Fruit fly (Drosophila melanogaster) whole organism, embryonic: ENCODE measurements around the gene Sgf11.

ENCODE experiments used
- Ada2b ChIP-seq: fragments of 200-800 bp; sonication (Bioruptor generic); IDR thresholded peaks from 2 replicates; pipeline ENCODE4 v1.3.6; 2022; ENCODE audit warnings: missing biosample characterization, missing genetic modification characterization
- Atf6 ChIP-seq: fragments of 200-800 bp; sonication (Bioruptor generic); IDR thresholded peaks from 2 replicates; pipeline ENCODE4 v1.3.6; 2022; ENCODE audit warnings: missing biosample characterization, missing genetic modification characterization
- CG10209 ChIP-seq: fragments of 200-800 bp; sonication (Bioruptor generic); optimal IDR thresholded peaks from 3 replicates; lab custom pipeline; 2017; ENCODE audit warnings: missing biosample characterization, mild to moderate bottlenecking, missing genetic modification characterization, missing genetic modification reagents
- CG10366 ChIP-seq: fragments of 200-800 bp; sonication (Bioruptor generic); IDR thresholded peaks from 2 replicates; pipeline ENCODE4 v1.3.6; 2022; ENCODE audit warnings: missing biosample characterization, missing genetic modification characterization
- CG11723 ChIP-seq: fragments of 200-800 bp; sonication (Bioruptor generic); optimal IDR thresholded peaks from 2 replicates; lab custom pipeline; 2017; ENCODE audit warnings: missing biosample characterization, mild to moderate bottlenecking, missing genetic modification characterization
- CG13296 ChIP-seq: fragments of 200-800 bp; sonication (Bioruptor generic); optimal IDR thresholded peaks from 3 replicates; lab custom pipeline; 2018; ENCODE audit warnings: missing biosample characterization, mild to moderate bottlenecking, missing genetic modification characterization
- CG16815 ChIP-seq: fragments of 200-800 bp; sonication (Bioruptor generic); optimal IDR thresholded peaks from 3 replicates; lab custom pipeline; 2017; ENCODE audit warnings: missing biosample characterization, mild to moderate bottlenecking, missing genetic modification characterization
- CG17328 ChIP-seq: fragments of 200-800 bp; sonication (Bioruptor generic); IDR thresholded peaks from 2 replicates; pipeline ENCODE4 v1.3.6; 2022; ENCODE audit warnings: missing biosample characterization, missing genetic modification characterization
- CG17361 ChIP-seq: fragments of 200-800 bp; sonication (Bioruptor generic); IDR thresholded peaks from 3 replicates; pipeline ENCODE4 v1.3.6; 2022; ENCODE audit warnings: missing biosample characterization, missing genetic modification characterization
- CG2116 ChIP-seq: fragments of 200-800 bp; sonication (Bioruptor generic); optimal IDR thresholded peaks from 3 replicates; lab custom pipeline; 2018; ENCODE audit warnings: missing biosample characterization, mild to moderate bottlenecking, missing genetic modification characterization
- CG2678 ChIP-seq: fragments of 200-800 bp; sonication (Bioruptor generic); optimal IDR thresholded peaks from 3 replicates; lab custom pipeline; 2019; ENCODE audit warnings: missing biosample characterization, mild to moderate bottlenecking, missing genetic modification characterization, moderate library complexity
- CG2712 ChIP-seq: fragments of 200-800 bp; optimal IDR thresholded peaks from 3 replicates; lab custom pipeline; 2019; ENCODE audit warnings: missing biosample characterization, mild to moderate bottlenecking, missing genetic modification characterization, moderate library complexity
- CG30403 ChIP-seq: fragments of 200-800 bp; sonication (Bioruptor generic); optimal IDR thresholded peaks from 3 replicates; lab custom pipeline; 2016; ENCODE audit warnings: missing biosample characterization, missing genetic modification characterization
- CG6654 ChIP-seq: fragments of 200-800 bp; sonication (Bioruptor generic); optimal IDR thresholded peaks from 2 replicates; lab custom pipeline; 2017; ENCODE audit warnings: missing biosample characterization, mild to moderate bottlenecking, missing genetic modification characterization
- CG7372 ChIP-seq: fragments of 200-800 bp; sonication (Bioruptor generic); IDR thresholded peaks from 2 replicates; pipeline ENCODE4 v1.3.6; 2022; ENCODE audit warnings: missing biosample characterization, missing genetic modification characterization
- CG7987 ChIP-seq: fragments of 200-800 bp; sonication (Bioruptor generic); optimal IDR thresholded peaks from 2 replicates; lab custom pipeline; 2018; ENCODE audit warnings: missing biosample characterization, mild to moderate bottlenecking, missing genetic modification characterization, moderate library complexity
- CG8290 ChIP-seq, 3 experiments: fragments of 200-800 bp; sonication (Bioruptor generic); optimal IDR thresholded peaks; 2 replicates each; lab custom pipeline; 2016 to 2019; ENCODE audit warnings: missing biosample characterization in 3 of 3, missing genetic modification characterization in 3 of 3, mild to moderate bottlenecking in 2 of 3, moderate library complexity in 1 of 3
- CG8944 ChIP-seq: fragments of 200-800 bp; sonication (Bioruptor generic); optimal IDR thresholded peaks from 3 replicates; lab custom pipeline; 2016; ENCODE audit warnings: missing biosample characterization, missing genetic modification characterization
- CG9437 ChIP-seq: fragments of 200-800 bp; sonication (Bioruptor generic); optimal IDR thresholded peaks from 2 replicates; lab custom pipeline; 2018; ENCODE audit warnings: missing biosample characterization, mild to moderate bottlenecking, missing genetic modification characterization
- CoRest ChIP-seq: fragments of 200-800 bp; sonication (Bioruptor generic); optimal IDR thresholded peaks from 3 replicates; lab custom pipeline; 2018; ENCODE audit warnings: missing biosample characterization, mild to moderate bottlenecking, missing genetic modification characterization, moderate library complexity
- D19B ChIP-seq: fragments of 200-800 bp; sonication (Bioruptor generic); optimal IDR thresholded peaks from 2 replicates; lab custom pipeline; 2017; ENCODE audit warnings: missing biosample characterization, mild to moderate bottlenecking, missing genetic modification characterization
- Deaf1 ChIP-seq: fragments of 200-800 bp; optimal IDR thresholded peaks from 3 replicates; lab custom pipeline; 2019; ENCODE audit warnings: missing biosample characterization, mild to moderate bottlenecking, missing genetic modification characterization, moderate library complexity
- Drgx ChIP-seq: fragments of 200-800 bp; sonication (Bioruptor generic); IDR thresholded peaks from 2 replicates; pipeline ENCODE4 v1.3.6; 2022; ENCODE audit warnings: missing biosample characterization, missing genetic modification characterization
- Ets65A ChIP-seq: fragments of 200-800 bp; sonication (Bioruptor generic); peaks from one replicate; lab custom pipeline; 2016; ENCODE audit warnings: missing biosample characterization, missing genetic modification characterization
- Ets97D ChIP-seq: fragments of 200-800 bp; sonication (Bioruptor generic); optimal IDR thresholded peaks from 3 replicates; lab custom pipeline; 2016; ENCODE audit warnings: missing biosample characterization, missing genetic modification characterization
- Fer1 ChIP-seq: fragments of 200-800 bp; sonication (Bioruptor generic); optimal IDR thresholded peaks from 2 replicates; lab custom pipeline; 2017; ENCODE audit warnings: missing biosample characterization, mild to moderate bottlenecking, missing genetic modification characterization
- H2.0 ChIP-seq: fragments of 200-800 bp; sonication (Bioruptor generic); IDR thresholded peaks from 2 replicates; pipeline ENCODE4 v1.3.6; 2022; ENCODE audit warnings: missing biosample characterization, missing genetic modification characterization
- Hsf ChIP-seq: fragments of 200-800 bp; sonication (Bioruptor generic); optimal IDR thresholded peaks from 3 replicates; lab custom pipeline; 2016; ENCODE audit warnings: missing biosample characterization, missing genetic modification characterization
- Myb ChIP-seq: fragments of 200-800 bp; sonication (Bioruptor generic); optimal IDR thresholded peaks from 2 replicates; lab custom pipeline; 2016; ENCODE audit warnings: missing biosample characterization, missing genetic modification characterization
- NFAT ChIP-seq: fragments of 200-800 bp; sonication (Bioruptor generic); IDR thresholded peaks from 2 replicates; pipeline ENCODE4 v1.3.6; 2022; ENCODE audit warnings: missing biosample characterization, missing genetic modification characterization
- Nf-YC ChIP-seq: fragments of 200-800 bp; optimal IDR thresholded peaks from 3 replicates; lab custom pipeline; 2019; ENCODE audit warnings: missing biosample characterization, mild to moderate bottlenecking, missing genetic modification characterization, moderate library complexity
- Pdp1 ChIP-seq, 2 experiments: fragments of 200-800 bp; sonication (Bioruptor generic); optimal IDR thresholded peaks; 3 replicates each; lab custom pipeline; 2016; ENCODE audit warnings: missing biosample characterization in 2 of 2, missing genetic modification characterization in 2 of 2, mild to moderate bottlenecking in 1 of 2, moderate library complexity in 1 of 2
- Sry-β ChIP-seq: fragments of 200-800 bp; sonication (Bioruptor generic); optimal IDR thresholded peaks from 2 replicates; lab custom pipeline; 2018; ENCODE audit warnings: missing biosample characterization, mild to moderate bottlenecking, missing genetic modification characterization, moderate library complexity
- ara ChIP-seq: fragments of 200-800 bp; sonication (Bioruptor generic); IDR thresholded peaks from 2 replicates; pipeline ENCODE4 v1.3.6; 2022; ENCODE audit warnings: missing biosample characterization, missing genetic modification characterization
- ase ChIP-seq: fragments of 200-800 bp; sonication (Bioruptor generic); IDR thresholded peaks from 3 replicates; pipeline ENCODE4 v1.3.6; 2022; ENCODE audit warnings: missing biosample characterization, missing genetic modification characterization
- exex ChIP-seq: fragments of 200-800 bp; sonication (Bioruptor generic); optimal IDR thresholded peaks from 4 replicates; lab custom pipeline; 2018; ENCODE audit warnings: missing biosample characterization, mild to moderate bottlenecking, missing genetic modification characterization, moderate library complexity
- jigr1 ChIP-seq: fragments of 200-800 bp; sonication (Bioruptor generic); IDR thresholded peaks from 3 replicates; pipeline ENCODE4 v1.3.6; 2022; ENCODE audit warnings: missing biosample characterization, missing genetic modification characterization
- lilli ChIP-seq: fragments of 200-800 bp; sonication (Bioruptor generic); optimal IDR thresholded peaks from 3 replicates; lab custom pipeline; 2016; ENCODE audit warnings: missing biosample characterization, missing genetic modification characterization
- luna ChIP-seq: fragments of 200-800 bp; sonication (Bioruptor generic); optimal IDR thresholded peaks from 2 replicates; lab custom pipeline; 2016; ENCODE audit warnings: missing biosample characterization, missing genetic modification characterization
- org-1 ChIP-seq: fragments of 200-800 bp; sonication (Bioruptor generic); optimal IDR thresholded peaks from 2 replicates; lab custom pipeline; 2017; ENCODE audit warnings: missing biosample characterization, missing genetic modification characterization
- pfk ChIP-seq: fragments of 200-800 bp; sonication (Bioruptor generic); optimal IDR thresholded peaks from 2 replicates; lab custom pipeline; 2018; ENCODE audit warnings: missing biosample characterization, mild to moderate bottlenecking, missing genetic modification characterization, moderate library complexity
- pnt ChIP-seq: fragments of 200-800 bp; sonication (Bioruptor generic); optimal IDR thresholded peaks from 3 replicates; lab custom pipeline; 2016; ENCODE audit warnings: missing biosample characterization, missing genetic modification characterization
- pum ChIP-seq: fragments of 200-800 bp; sonication (Bioruptor generic); optimal IDR thresholded peaks from 2 replicates; lab custom pipeline; 2016; ENCODE audit warnings: missing biosample characterization, missing genetic modification characterization
- slbo ChIP-seq: fragments of 200-800 bp; sonication (Bioruptor generic); IDR thresholded peaks from 2 replicates; pipeline ENCODE4 v1.3.6; 2022; ENCODE audit warnings: missing biosample characterization, missing genetic modification characterization
- tap ChIP-seq: fragments of 200-800 bp; optimal IDR thresholded peaks from 3 replicates; lab custom pipeline; 2019; ENCODE audit warnings: missing biosample characterization, mild to moderate bottlenecking, missing genetic modification characterization, moderate library complexity
- twi ChIP-seq: fragments of 200-800 bp; optimal IDR thresholded peaks from 2 replicates; lab custom pipeline; 2019; ENCODE audit warnings: missing biosample characterization, mild to moderate bottlenecking, missing genetic modification characterization, moderate library complexity
- wor ChIP-seq: fragments of 200-800 bp; sonication (Bioruptor generic); IDR thresholded peaks from 2 replicates; pipeline ENCODE4 v1.3.6; 2022; ENCODE audit warnings: missing biosample characterization, missing genetic modification characterization
- yki ChIP-seq: fragments of >200 bp; optimal IDR thresholded peaks from 3 replicates; lab custom pipeline; 2018
- zen2 ChIP-seq: fragments of 200-800 bp; sonication (Bioruptor generic); IDR thresholded peaks from 3 replicates; pipeline ENCODE4 v1.3.6; 2022; ENCODE audit warnings: missing biosample characterization, missing genetic modification characterization; ENCODE audit not compliant: partially characterized antibody

The Sgf11 gene

DNA sequence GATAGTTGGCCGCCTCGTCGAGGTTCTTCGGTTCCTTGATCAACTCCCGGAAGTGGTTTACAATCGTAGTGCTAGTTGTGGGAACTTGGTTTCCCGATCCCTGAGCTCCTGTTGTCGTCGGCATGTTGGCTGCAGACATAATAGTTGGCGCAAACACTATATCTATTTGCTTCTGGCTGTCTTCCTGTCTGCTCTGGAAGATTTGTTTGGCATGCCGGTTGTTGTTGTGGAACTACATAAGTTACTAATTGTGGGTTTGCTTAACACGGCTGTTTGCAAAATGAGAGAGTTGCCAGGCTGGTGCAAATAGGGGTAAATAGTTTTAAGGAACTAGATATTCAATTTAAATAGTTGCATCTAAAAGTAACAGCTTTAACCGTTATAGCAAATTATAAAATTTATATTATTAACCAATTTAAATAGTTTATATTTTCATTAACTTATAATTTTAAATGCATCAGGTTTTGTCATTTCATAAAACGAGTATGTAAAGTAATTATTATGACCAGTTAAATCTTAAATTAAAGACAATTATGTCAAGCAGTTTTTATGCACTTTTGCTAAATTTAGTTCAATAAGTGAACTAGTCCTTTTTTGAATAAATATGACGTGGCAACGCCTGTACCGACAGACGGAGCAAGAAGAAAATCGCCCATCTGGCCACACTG is at the start of gene Sgf11, which contains the start of gene CG32202 (continued):
- TF ChIP-seq D19B (GFP tag; lab: Kevin White, UChicago), result peak; percentile 23
- TF ChIP-seq luna, result no peak
- peak; percentile 51; the same call in 1 of the 2 replicates for TF ChIP-seq CG17328 (GFP tag; lab: Robert Waterston, UW)
- TF ChIP-seq pum (GFP tag; lab: Kevin White, UChicago), result no peak
- 0 out of 2 replicates have a peak, but pooled peaks have one; percentile 20 for TF ChIP-seq wor (GFP tag; lab: Robert Waterston, UW)
- no peak for TF ChIP-seq yki (lab: Kevin White, UChicago)
- peak; percentile 20 for TF ChIP-seq Sry-β
- peak; percentile 86 for TF ChIP-seq CoRest (tag; lab: Kevin White, UChicago)
- TF ChIP-seq ara (GFP tag; lab: Robert Waterston, UW), result 0 out of 2 replicates have a peak, but pooled peaks have one; percentile 36
- TF ChIP-seq CG30403 (GFP tag; lab: Kevin White, UChicago), result peak; percentile 77
- peak; percentile 47 for TF ChIP-seq CG16815 (GFP tag; lab: Kevin White, UChicago)
- TF ChIP-seq Deaf1 (tag; lab: Kevin White, UChicago), result no peak
- no peak for TF ChIP-seq CG6654 (GFP tag; lab: Kevin White, UChicago)
- peak; percentile 42; the same call in 1 of the 2 replicates for TF ChIP-seq CG7372 (GFP tag; lab: Robert Waterston, UW)
- peak; percentile 24 for TF ChIP-seq Myb (GFP tag; lab: Kevin White, UChicago)
- TF ChIP-seq CG13296, result peak; percentile 48
- TF ChIP-seq CG11723, result peak; percentile 23
- TF ChIP-seq zen2 (GFP tag; lab: Robert Waterston, UW), result no peak
- peak; percentile 80; the same call in 2 of the 3 replicates for TF ChIP-seq CG17361
- peak; percentile 61 for TF ChIP-seq Nf-YC (tag; lab: Kevin White, UChicago)
- no peak for TF ChIP-seq tap (tag; lab: Kevin White, UChicago)
- TF ChIP-seq Ada2b (GFP tag; lab: Robert Waterston, UW), result 0 out of 2 replicates have a peak, but pooled peaks have one; percentile 7
- TF ChIP-seq CG9437, result peak; percentile 76
- TF ChIP-seq Hsf (GFP tag; lab: Kevin White, UChicago), result peak; percentile 5
- TF ChIP-seq exex (tag; lab: Kevin White, UChicago), result peak; percentile 37
- peak; percentile 42 for TF ChIP-seq CG2116
- peak; percentile 72 for TF ChIP-seq slbo (GFP tag; lab: Robert Waterston, UW)
- peak; percentile 57 for TF ChIP-seq lilli (GFP tag; lab: Kevin White, UChicago)
- TF ChIP-seq jigr1 (GFP tag; lab: Robert Waterston, UW), result peak; percentile 46; the same call in 1 of the 3 replicates
- peak; percentile 60 for TF ChIP-seq Ets65A (GFP tag; lab: Kevin White, UChicago)
- peak; percentile 45; the same call in 1 of the 2 replicates for TF ChIP-seq CG10366 (GFP tag; lab: Robert Waterston, UW)
- TF ChIP-seq org-1 (GFP tag; lab: Kevin White, UChicago), result no peak
- peak in 1 of 2 experiments; percentile 35 for TF ChIP-seq Pdp1 (GFP tag; optimal IDR thresholded peaks at IDR 0.05; lab: Kevin White, UChicago)
- TF ChIP-seq pnt, result peak; percentile 2
- TF ChIP-seq NFAT (GFP tag; lab: Robert Waterston, UW), result 0 out of 2 replicates have a peak, but pooled peaks have one; percentile 10
- TF ChIP-seq CG7987 (GFP tag; lab: Kevin White, UChicago), result no peak
- TF ChIP-seq pfk (GFP tag; lab: Kevin White, UChicago), result no peak
- TF ChIP-seq CG8944 (GFP tag; lab: Kevin White, UChicago), result peak; percentile 5
- peak; percentile 73 for TF ChIP-seq CG2712
- peak; percentile 38; the same call in 1 of the 2 replicates for TF ChIP-seq H2.0 (GFP tag; lab: Robert Waterston, UW)
- TF ChIP-seq Drgx (GFP tag; lab: Robert Waterston, UW), result no peak
- peak; percentile 74 for TF ChIP-seq CG10209
- TF ChIP-seq Fer1 (GFP tag; lab: Kevin White, UChicago), result peak; percentile 25
- peak; percentile 80 for TF ChIP-seq CG2678 (tag; lab: Kevin White, UChicago)
- peak; percentile 48 for TF ChIP-seq twi (tag; lab: Kevin White, UChicago)
- TF ChIP-seq ase, result peak; percentile 42; the same call in 1 of the 3 replicates
- TF ChIP-seq CG8290 (GFP tag; optimal IDR thresholded peaks at IDR 0.05; lab: Kevin White, UChicago), result peak; percentile 1
- TF ChIP-seq CG8290 (tag; optimal IDR thresholded peaks at IDR 0.05; lab: Kevin White, UChicago), result no peak
- TF ChIP-seq Atf6 (GFP tag; lab: Robert Waterston, UW), result peak; percentile 56
- TF ChIP-seq Ets97D (GFP tag; lab: Kevin White, UChicago), result peak; percentile 46
